Fruit fly (Drosophila melanogaster) whole organism, prepupa: ENCODE data around the gene simj.

Experiments used
- Blimp-1 ChIP-seq: fragments of 200-800 bp; sonication (Bioruptor generic); optimal IDR thresholded peaks from 3 replicates; lab custom pipeline; 2017; ENCODE audit warnings: missing biosample characterization, missing genetic modification characterization, mild to moderate bottlenecking, moderate library complexity, missing genetic modification reagents
- CG10631 ChIP-seq: fragments of 200-800 bp; sonication (Bioruptor generic); optimal IDR thresholded peaks from 2 replicates; lab custom pipeline; 2016; ENCODE audit warnings: missing biosample characterization, missing genetic modification characterization
- CG10669 ChIP-seq: fragments of 200-800 bp; sonication (Bioruptor generic); optimal IDR thresholded peaks from 3 replicates; lab custom pipeline; 2018; ENCODE audit warnings: missing biosample characterization, mild to moderate bottlenecking, missing genetic modification characterization, moderate library complexity
- CG11762 ChIP-seq: fragments of 200-800 bp; sonication (Bioruptor generic); optimal IDR thresholded peaks from 3 replicates; lab custom pipeline; 2016; ENCODE audit warnings: missing biosample characterization, missing genetic modification characterization; ENCODE audit not compliant: insufficient read depth
- CG11902 ChIP-seq: fragments of 200-800 bp; sonication (Bioruptor generic); optimal IDR thresholded peaks from 3 replicates; lab custom pipeline; 2016; ENCODE audit warnings: missing biosample characterization, missing genetic modification characterization
- CG15336 ChIP-seq: fragments of 200-800 bp; sonication (Bioruptor generic); IDR thresholded peaks from 2 replicates; pipeline ENCODE4 v1.3.6; 2022; ENCODE audit warnings: missing biosample characterization, missing genetic modification characterization
- CG1621 ChIP-seq: fragments of 200-800 bp; sonication (Bioruptor generic); optimal IDR thresholded peaks from 3 replicates; lab custom pipeline; 2018; ENCODE audit warnings: missing biosample characterization, mild to moderate bottlenecking, missing genetic modification characterization
- CG3032 ChIP-seq: fragments of 200-800 bp; optimal IDR thresholded peaks from 2 replicates; lab custom pipeline; 2019; ENCODE audit warnings: missing biosample characterization, mild to moderate bottlenecking, missing genetic modification characterization, moderate library complexity
- CG32006 ChIP-seq: fragments of 200-800 bp; sonication (Bioruptor generic); optimal IDR thresholded peaks from 3 replicates; lab custom pipeline; 2017; ENCODE audit warnings: missing biosample characterization, mild to moderate bottlenecking, missing genetic modification characterization
- CG34406 ChIP-seq: fragments of 200-800 bp; sonication (Bioruptor generic); optimal IDR thresholded peaks from 3 replicates; lab custom pipeline; 2016; ENCODE audit warnings: missing biosample characterization, missing genetic modification characterization
- CG3919 ChIP-seq: fragments of 200-800 bp; sonication (Bioruptor generic); optimal IDR thresholded peaks from 3 replicates; lab custom pipeline; 2016; ENCODE audit warnings: missing biosample characterization, missing genetic modification characterization
- CG4318 ChIP-seq: fragments of 200-800 bp; sonication (Bioruptor generic); optimal IDR thresholded peaks from 3 replicates; lab custom pipeline; 2017; ENCODE audit warnings: missing biosample characterization, mild to moderate bottlenecking, missing genetic modification characterization
- CG6163 ChIP-seq: fragments of 200-800 bp; sonication (Bioruptor generic); IDR thresholded peaks from 3 replicates; pipeline ENCODE4 v1.3.6; 2022; ENCODE audit warnings: missing biosample characterization, missing genetic modification characterization
- CG6792 ChIP-seq: fragments of 200-800 bp; sonication (Bioruptor generic); optimal IDR thresholded peaks from 3 replicates; lab custom pipeline; 2016; ENCODE audit warnings: missing biosample characterization, missing genetic modification characterization
- CG6808 ChIP-seq: fragments of 200-800 bp; sonication (Bioruptor generic); optimal IDR thresholded peaks from 3 replicates; lab custom pipeline; 2017; ENCODE audit warnings: missing biosample characterization, missing genetic modification characterization, mild to moderate bottlenecking, moderate library complexity, missing genetic modification reagents
- CG7368 ChIP-seq: fragments of 200-800 bp; sonication (Bioruptor generic); optimal IDR thresholded peaks from 3 replicates; lab custom pipeline; 2016; ENCODE audit warnings: missing biosample characterization, missing genetic modification characterization
- CG8319 ChIP-seq: fragments of 200-800 bp; sonication (Bioruptor generic); optimal IDR thresholded peaks from 3 replicates; lab custom pipeline; 2016; ENCODE audit warnings: missing biosample characterization, missing genetic modification characterization
- CG8632 ChIP-seq: fragments of 200-800 bp; sonication (Bioruptor generic); optimal IDR thresholded peaks from 3 replicates; lab custom pipeline; 2016; ENCODE audit warnings: missing biosample characterization, missing genetic modification characterization
- CG9139 ChIP-seq: fragments of 200-800 bp; sonication (Bioruptor generic); optimal IDR thresholded peaks from 3 replicates; lab custom pipeline; 2017; ENCODE audit warnings: missing biosample characterization, mild to moderate bottlenecking, missing genetic modification characterization
- Eip78C ChIP-seq: fragments of 200-800 bp; sonication (Bioruptor generic); peaks from one replicate; lab custom pipeline; 2016; ENCODE audit warnings: missing biosample characterization, missing genetic modification characterization
- Eip93F ChIP-seq: fragments of 200-800 bp; sonication (Bioruptor generic); optimal IDR thresholded peaks from 2 replicates; lab custom pipeline; 2016; ENCODE audit warnings: missing biosample characterization, mild to moderate bottlenecking, missing genetic modification characterization
- Ets96B ChIP-seq: fragments of 200-800 bp; optimal IDR thresholded peaks from 2 replicates; lab custom pipeline; 2019; ENCODE audit warnings: missing biosample characterization, mild to moderate bottlenecking, missing genetic modification characterization, moderate library complexity
- Gug ChIP-seq: fragments of 200-800 bp; sonication (Bioruptor generic); IDR thresholded peaks from 2 replicates; pipeline ENCODE4 v1.3.6; 2022; ENCODE audit warnings: missing biosample characterization, missing genetic modification characterization
- Hr38 ChIP-seq: sonication (Bioruptor generic); optimal IDR thresholded peaks from 2 replicates; lab custom pipeline; 2016; ENCODE audit warnings: missing biosample characterization, missing genetic modification characterization
- Hr39 ChIP-seq: fragments of 200-800 bp; sonication (Bioruptor generic); optimal IDR thresholded peaks from 2 replicates; lab custom pipeline; 2016; ENCODE audit warnings: missing biosample characterization, missing genetic modification characterization
- Hr4 ChIP-seq: fragments of 200-800 bp; sonication (Bioruptor generic); optimal IDR thresholded peaks from 3 replicates; lab custom pipeline; 2016; ENCODE audit warnings: missing biosample characterization, missing genetic modification characterization
- Lpt ChIP-seq: fragments of 200-800 bp; sonication (Bioruptor generic); optimal IDR thresholded peaks from 3 replicates; lab custom pipeline; 2016; ENCODE audit warnings: missing biosample characterization, missing genetic modification characterization
- Met ChIP-seq: fragments of 200-800 bp; sonication (Bioruptor generic); optimal IDR thresholded peaks from 3 replicates; lab custom pipeline; 2016; ENCODE audit warnings: missing biosample characterization, missing genetic modification characterization
- Smox ChIP-seq: fragments of 200-800 bp; sonication (Bioruptor generic); optimal IDR thresholded peaks from 3 replicates; lab custom pipeline; 2016; ENCODE audit warnings: missing biosample characterization, missing genetic modification characterization
- Sox102F ChIP-seq: fragments of 200-800 bp; sonication (Bioruptor generic); optimal IDR thresholded peaks from 2 replicates; lab custom pipeline; 2016; ENCODE audit warnings: missing biosample characterization, mild to moderate bottlenecking, missing genetic modification characterization
- Sox14 ChIP-seq: fragments of 200-800 bp; sonication (Bioruptor generic); optimal IDR thresholded peaks from 3 replicates; lab custom pipeline; 2016; ENCODE audit warnings: missing biosample characterization, missing genetic modification characterization
- Sox15 ChIP-seq: fragments of 200-800 bp; sonication (Bioruptor generic); optimal IDR thresholded peaks from 3 replicates; lab custom pipeline; 2016; ENCODE audit warnings: missing biosample characterization, missing genetic modification characterization
- achi ChIP-seq: fragments of 200-800 bp; sonication (Bioruptor generic); optimal IDR thresholded peaks from 3 replicates; lab custom pipeline; 2016; ENCODE audit warnings: missing biosample characterization, missing genetic modification characterization
- cyc ChIP-seq: fragments of 200-800 bp; sonication (Bioruptor generic); optimal IDR thresholded peaks from 3 replicates; lab custom pipeline; 2016; ENCODE audit warnings: missing biosample characterization, missing genetic modification characterization
- dac ChIP-seq: fragments of 200-800 bp; sonication (Bioruptor generic); optimal IDR thresholded peaks from 2 replicates; lab custom pipeline; 2017; ENCODE audit warnings: missing biosample characterization, mild to moderate bottlenecking, missing genetic modification characterization
- fd59A ChIP-seq: fragments of 200-800 bp; sonication (Bioruptor generic); optimal IDR thresholded peaks from 2 replicates; lab custom pipeline; 2017; ENCODE audit warnings: missing biosample characterization, mild to moderate bottlenecking, missing genetic modification characterization, missing genetic modification reagents
- fd85E ChIP-seq: fragments of 200-800 bp; sonication (Bioruptor generic); optimal IDR thresholded peaks from 3 replicates; lab custom pipeline; 2016; ENCODE audit warnings: missing biosample characterization, missing genetic modification characterization
- fkh ChIP-seq: fragments of 200-800 bp; sonication (Bioruptor generic); optimal IDR thresholded peaks from 3 replicates; lab custom pipeline; 2017; ENCODE audit warnings: missing biosample characterization, mild to moderate bottlenecking, missing genetic modification characterization, moderate library complexity
- lz ChIP-seq: fragments of 200-800 bp; sonication (Bioruptor generic); optimal IDR thresholded peaks from 3 replicates; lab custom pipeline; 2016; ENCODE audit warnings: missing biosample characterization, missing genetic modification characterization
- net ChIP-seq: fragments of 200-800 bp; sonication (Bioruptor generic); optimal IDR thresholded peaks from 3 replicates; lab custom pipeline; 2016; ENCODE audit warnings: missing biosample characterization, missing genetic modification characterization
- pdm3 ChIP-seq: fragments of 200-800 bp; sonication (Bioruptor generic); optimal IDR thresholded peaks from 3 replicates; lab custom pipeline; 2016; ENCODE audit warnings: missing biosample characterization, missing genetic modification characterization
- salr ChIP-seq, 2 experiments: fragments of 200-800 bp; sonication (Bioruptor generic); optimal IDR thresholded peaks; 3 replicates each; lab custom pipeline; 2016 to 2018; ENCODE audit warnings: missing biosample characterization in 2 of 2, missing genetic modification characterization in 2 of 2, mild to moderate bottlenecking in 1 of 2
- spab ChIP-seq: fragments of 200-800 bp; sonication (Bioruptor generic); optimal IDR thresholded peaks from 2 replicates; lab custom pipeline; 2017; ENCODE audit warnings: missing biosample characterization, mild to moderate bottlenecking, missing genetic modification characterization, missing genetic modification reagents
- ss ChIP-seq, 2 experiments: fragments of 200-800 bp; sonication (Bioruptor generic); optimal IDR thresholded peaks; 2 replicates in 1 of 2; 3 replicates in 1 of 2; lab custom pipeline; 2017 to 2018; ENCODE audit warnings: mild to moderate bottlenecking in 2 of 2, missing biosample characterization in 2 of 2, missing genetic modification characterization in 2 of 2, moderate library complexity in 1 of 2
- svp ChIP-seq: fragments of 200-800 bp; sonication (Bioruptor generic); peaks from one replicate; lab custom pipeline; 2016; ENCODE audit warnings: missing biosample characterization, missing genetic modification characterization
- topi ChIP-seq: fragments of 200-800 bp; sonication (Bioruptor generic); optimal IDR thresholded peaks from 3 replicates; lab custom pipeline; 2016; ENCODE audit warnings: missing biosample characterization, missing genetic modification characterization
- vri ChIP-seq: fragments of 200-800 bp; sonication (Bioruptor generic); optimal IDR thresholded peaks from 3 replicates; lab custom pipeline; 2016; ENCODE audit warnings: missing biosample characterization, mild to moderate bottlenecking, missing genetic modification characterization

Gene simj

DNA sequence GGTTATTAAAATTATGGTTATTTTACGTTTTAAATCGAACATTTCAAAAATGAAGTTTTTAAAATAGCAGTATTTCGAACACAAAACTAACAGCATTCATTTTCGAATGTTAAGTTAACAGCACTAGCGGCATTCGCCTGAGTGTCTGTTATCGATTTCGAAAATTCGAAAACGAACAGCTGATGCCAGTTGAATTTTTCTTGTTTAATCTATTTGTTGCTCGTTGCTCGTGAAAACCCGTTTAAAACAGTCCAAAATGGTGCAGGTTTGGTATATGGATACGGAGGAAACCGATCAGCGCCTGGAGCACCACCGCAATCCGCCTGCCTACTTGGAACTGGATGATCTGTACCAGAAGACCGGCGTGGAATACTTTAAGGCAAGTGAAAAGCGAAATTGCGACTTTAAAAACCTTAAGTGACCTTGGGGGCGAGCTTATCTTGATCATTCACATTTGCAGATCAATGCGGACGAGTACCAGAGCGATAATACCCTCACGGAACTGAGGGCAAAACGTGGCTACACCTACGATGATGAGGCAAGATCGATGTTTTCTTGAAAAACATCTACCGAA lies 1.3 kb upstream of the simj start, which contains the start of gene Adi1:
Adi1 (plus strand) TSS at position 187 of the 574 bp plus-strand sequence.
- TF ChIP-seq net (GFP tag; lab: Kevin White, UChicago) (no peak), svp (peak; percentile 97), fd85E (GFP tag; lab: Kevin White, UChicago) (no peak), Smox (GFP tag; lab: Kevin White, UChicago) (no peak), CG3919 (GFP tag; lab: Kevin White, UChicago) (no peak), CG10631 (GFP tag; lab: Kevin White, UChicago) (no peak)

DNA sequence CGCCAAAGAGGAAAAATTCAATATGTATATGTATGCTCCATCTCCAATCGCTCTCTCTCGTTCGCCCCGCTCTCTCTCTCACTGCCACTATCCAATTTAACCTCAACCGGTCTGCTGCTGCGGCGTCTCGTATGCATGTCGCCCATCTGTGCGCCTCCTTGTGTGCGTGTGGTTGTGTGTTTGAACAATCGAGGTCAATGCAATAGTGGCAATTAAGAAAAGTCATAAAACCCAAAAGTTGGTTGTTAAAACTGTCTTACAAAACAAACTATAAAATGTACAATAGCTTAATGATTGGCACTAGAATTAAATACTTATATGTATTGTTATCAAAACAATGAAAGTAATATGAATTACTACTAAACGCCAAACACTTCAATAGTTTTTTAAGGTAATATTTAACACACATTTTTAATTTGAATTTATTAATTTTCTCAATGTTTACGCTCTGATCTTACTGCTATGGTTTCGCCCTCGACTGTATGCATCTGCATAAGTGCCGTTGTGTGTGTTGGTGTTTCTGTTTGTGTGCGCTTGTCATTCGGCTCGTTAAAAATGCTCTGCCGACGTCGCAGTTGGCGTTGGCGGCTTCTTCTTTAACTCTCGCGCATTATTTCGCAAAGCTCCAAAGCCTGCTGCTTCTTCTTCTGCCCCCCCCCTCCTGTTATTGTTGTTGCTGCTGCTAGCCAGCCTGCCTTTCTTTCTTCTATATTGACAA lies 1.1 kb downstream of the simj start:
- TF ChIP-seq Hr38 (GFP tag; lab: Kevin White, UChicago) (peak; percentile 40), fd85E (GFP tag; lab: Kevin White, UChicago) (peak; percentile 92), CG10631 (GFP tag; lab: Kevin White, UChicago) (peak; percentile 98), CG8319 (peak; percentile 98), CG15336 (GFP tag; lab: Robert Waterston, UW) (peak; percentile 98), ss (GFP tag; optimal IDR thresholded peaks at IDR 0.05; lab: Kevin White, UChicago) (peak; percentile 99), vri (GFP tag; lab: Kevin White, UChicago) (peak; percentile 95), Eip93F (GFP tag; lab: Kevin White, UChicago) (peak; percentile 97), lz (GFP tag; lab: Kevin White, UChicago) (peak; percentile 98), cyc (GFP tag; lab: Kevin White, UChicago) (peak; percentile 96), fd59A (GFP tag; lab: Kevin White, UChicago) (peak; percentile 99), CG8632 (peak; percentile 99), achi (GFP tag; lab: Kevin White, UChicago) (peak; percentile 98), svp (peak; percentile 99), dac (peak; percentile 93), CG4318 (peak; percentile 98), Lpt (GFP tag; lab: Kevin White, UChicago) (peak; percentile 98), Gug (peak; percentile 94), CG6808 (GFP tag; lab: Kevin White, UChicago) (peak; percentile 99), Met (peak; percentile 98), Hr4 (GFP tag; lab: Kevin White, UChicago) (peak; percentile 98), CG10669 (GFP tag; lab: Kevin White, UChicago) (peak; percentile 98), CG7368 (GFP tag; lab: Kevin White, UChicago) (peak; percentile 96), CG32006 (GFP tag; lab: Kevin White, UChicago) (peak; percentile 99), CG1621 (tag; lab: Kevin White, UChicago) (peak; percentile 96), pdm3 (GFP tag; lab: Kevin White, UChicago) (peak; percentile 98), CG9139 (GFP tag; lab: Kevin White, UChicago) (peak; percentile 98), Blimp-1 (GFP tag; lab: Kevin White, UChicago) (peak; percentile 95), salr (GFP tag; optimal IDR thresholded peaks at IDR 0.05; lab: Kevin White, UChicago) (peak; percentile 92 to 99), CG6163 (peak; percentile 91), CG11762 (GFP tag; lab: Kevin White, UChicago) (peak; percentile 98), CG34406 (GFP tag; lab: Kevin White, UChicago) (peak; percentile 99), topi (GFP tag; lab: Kevin White, UChicago) (peak; percentile 99), spab (GFP tag; lab: Kevin White, UChicago) (peak; percentile 99), CG11902 (GFP tag; lab: Kevin White, UChicago) (peak; percentile 96), fkh (GFP tag; lab: Kevin White, UChicago) (peak; percentile 88), Eip78C (GFP tag; lab: Kevin White, UChicago) (peak; percentile 100), CG6792 (GFP tag; lab: Kevin White, UChicago) (peak; percentile 99), Ets96B (peak; percentile 99), Sox14 (peak; percentile 97), CG3032 (tag; lab: Kevin White, UChicago) (peak; percentile 99), CG3919 (GFP tag; lab: Kevin White, UChicago) (peak; percentile 98), Hr39 (peak; percentile 92), Sox15 (peak; percentile 97), Sox102F (GFP tag; lab: Kevin White, UChicago) (peak; percentile 93)
